Fruit fly (Drosophila melanogaster) whole organism, adult: Measurements from ENCODE around the gene Elba3.

Experiments used
- CG11617 ChIP-seq: fragments of 200-800 bp; sonication (Bioruptor generic); optimal IDR thresholded peaks from 2 replicates; lab custom pipeline; 2017; ENCODE audit warnings: mild to moderate bottlenecking, missing biosample characterization, missing genetic modification reagents, missing genetic modification characterization
- CG12768 ChIP-seq: fragments of 200-800 bp; sonication (Bioruptor generic); optimal IDR thresholded peaks from 2 replicates; lab custom pipeline; 2017; ENCODE audit warnings: missing biosample characterization, missing genetic modification characterization, mild to moderate bottlenecking, moderate library complexity, missing genetic modification reagents
- CG14711 ChIP-seq: fragments of 200-800 bp; sonication (Bioruptor generic); optimal IDR thresholded peaks from 2 replicates; lab custom pipeline; 2018; ENCODE audit warnings: missing biosample characterization, mild to moderate bottlenecking, missing genetic modification characterization, moderate library complexity
- CG1620 ChIP-seq: fragments of 200-800 bp; sonication (Bioruptor generic); optimal IDR thresholded peaks from 2 replicates; lab custom pipeline; 2016; ENCODE audit warnings: missing biosample characterization, missing genetic modification characterization
- CG33017 ChIP-seq: fragments of 200-800 bp; sonication (Bioruptor generic); optimal IDR thresholded peaks from 2 replicates; lab custom pipeline; 2018; ENCODE audit warnings: missing biosample characterization, mild to moderate bottlenecking, missing genetic modification characterization, moderate library complexity
- CG5204 ChIP-seq: fragments of 200-800 bp; sonication (Bioruptor generic); optimal IDR thresholded peaks from 2 replicates; lab custom pipeline; 2016; ENCODE audit warnings: missing biosample characterization, missing genetic modification characterization
- CG7045 ChIP-seq: fragments of 200-800 bp; sonication (Bioruptor generic); optimal IDR thresholded peaks from 2 replicates; lab custom pipeline; 2017; ENCODE audit warnings: missing biosample characterization, mild to moderate bottlenecking, missing genetic modification characterization
- CG7101 ChIP-seq: fragments of 200-800 bp; sonication (Bioruptor generic); optimal IDR thresholded peaks from 2 replicates; lab custom pipeline; 2018; ENCODE audit warnings: missing biosample characterization, mild to moderate bottlenecking, missing genetic modification characterization, moderate library complexity
- Clk ChIP-seq: fragments of 200-800 bp; sonication (Bioruptor generic); optimal IDR thresholded peaks from 2 replicates; lab custom pipeline; 2017; ENCODE audit warnings: missing biosample characterization, missing genetic modification characterization
- Crg-1 ChIP-seq: fragments of 200-800 bp; sonication (Bioruptor generic); optimal IDR thresholded peaks from 2 replicates; lab custom pipeline; 2016; ENCODE audit warnings: missing biosample characterization, missing genetic modification characterization
- cic ChIP-seq: fragments of 200-800 bp; sonication (Bioruptor generic); optimal IDR thresholded peaks from 2 replicates; lab custom pipeline; 2017; ENCODE audit warnings: missing biosample characterization, mild to moderate bottlenecking, missing genetic modification characterization, moderate library complexity
- kay ChIP-seq: fragments of 200-800 bp; sonication (Bioruptor generic); peaks from one replicate; lab custom pipeline; 2016; ENCODE audit warnings: missing biosample characterization, missing genetic modification characterization, borderline replicate concordance
- ovo ChIP-seq: fragments of 200-800 bp; sonication (Bioruptor generic); optimal IDR thresholded peaks from 2 replicates; lab custom pipeline; 2016; ENCODE audit warnings: missing biosample characterization, missing genetic modification characterization
- pad ChIP-seq: fragments of 200-800 bp; sonication (Bioruptor generic); optimal IDR thresholded peaks from 3 replicates; lab custom pipeline; 2017; ENCODE audit warnings: missing biosample characterization, missing genetic modification characterization, mild to moderate bottlenecking, moderate library complexity, missing genetic modification reagents
- tj ChIP-seq: fragments of 200-800 bp; sonication (Bioruptor generic); optimal IDR thresholded peaks from 3 replicates; lab custom pipeline; 2017; ENCODE audit warnings: missing biosample characterization, mild to moderate bottlenecking, missing genetic modification characterization, moderate library complexity
- toe ChIP-seq: fragments of 200-800 bp; sonication (Bioruptor generic); optimal IDR thresholded peaks from 2 replicates; lab custom pipeline; 2016; ENCODE audit warnings: missing biosample characterization, missing genetic modification characterization

Elba3 gene

dm6 chr2L:4726021-4726420, 38.7 kb downstream of the Elba3 start:
- TF ChIP-seq CG7045 = no peak
- no peak for TF ChIP-seq CG12768 (GFP tag; lab: Kevin White, UChicago)
- no peak for TF ChIP-seq kay (GFP tag; lab: Kevin White, UChicago)
- no peak for TF ChIP-seq Clk
- no peak for TF ChIP-seq tj
- no peak for TF ChIP-seq pad (GFP tag; lab: Kevin White, UChicago)
- TF ChIP-seq CG7101 (tag; lab: Kevin White, UChicago) = no peak
- no peak for TF ChIP-seq ovo
- TF ChIP-seq Crg-1 = no peak

- no peak for TF ChIP-seq CG14711 (tag; lab: Kevin White, UChicago)
- TF ChIP-seq Clk = no peak
- no peak for TF ChIP-seq ovo
- no peak for TF ChIP-seq tj
- no peak for TF ChIP-seq CG5204
- TF ChIP-seq CG7045 = no peak
- no peak for TF ChIP-seq pad (GFP tag; lab: Kevin White, UChicago)
- no peak for TF ChIP-seq toe
- TF ChIP-seq CG1620 (GFP tag; lab: Kevin White, UChicago) = no peak
- no peak for TF ChIP-seq cic (GFP tag; lab: Kevin White, UChicago)
- TF ChIP-seq CG11617 (GFP tag; lab: Kevin White, UChicago) = no peak
- no peak for TF ChIP-seq CG33017 (tag; lab: Kevin White, UChicago)
Measured at dm6 chr2L:4734358-4734757, 47.0 kb downstream of the Elba3 start, which contains the start of gene CG15631. CG15631 (minus strand) TSS chr2L:4734458.
